Worm (Caenorhabditis elegans): ENCODE measurements around the gene clec-49.

DNA sequence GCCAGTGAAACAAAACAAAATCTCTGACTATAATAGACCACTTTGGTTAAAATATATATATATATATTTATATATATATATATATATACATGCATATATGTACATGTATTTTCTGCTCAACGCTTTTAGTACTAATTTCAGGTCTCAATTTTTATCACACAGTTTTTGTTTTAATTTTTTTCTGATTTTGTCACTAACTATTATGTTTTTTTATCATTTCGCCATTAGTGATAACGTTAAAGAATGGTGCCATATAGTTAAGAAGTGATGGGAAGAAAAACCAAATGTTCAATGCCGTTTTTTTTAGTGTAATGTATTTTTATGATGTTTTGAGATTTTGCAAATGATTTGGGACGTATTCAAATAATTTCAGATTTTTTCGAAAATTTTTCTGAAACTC lies 3.3 kb upstream of the clec-49 start:
- no peak for TF ChIP-seq pat-9 (tag; optimal IDR thresholded peaks at IDR 0.05)
- TF ChIP-seq ceh-6 (GFP tag; optimal IDR thresholded peaks at IDR 0.05), result no peak
- TF ChIP-seq npax-4 (tag; optimal IDR thresholded peaks at IDR 0.05), result no peak
- no peak for TF ChIP-seq fkh-10 (GFP tag; optimal IDR thresholded peaks at IDR 0.05)
- no peak for TF ChIP-seq nhr-11 (tag; optimal IDR thresholded peaks at IDR 0.05)
- TF ChIP-seq pqm-1 (tag; optimal IDR thresholded peaks at IDR 0.05), result no peak
- TF ChIP-seq ceh-19 (GFP tag; optimal IDR thresholded peaks at IDR 0.05), result no peak
- no peak for TF ChIP-seq nfya-1 (tag; optimal IDR thresholded peaks at IDR 0.05)
- no peak for TF ChIP-seq ceh-30 (tag; optimal IDR thresholded peaks at IDR 0.05)
- TF ChIP-seq sdc-2 (tag; optimal IDR thresholded peaks at IDR 0.05), result no peak
- no peak for TF ChIP-seq fax-1 (tag; optimal IDR thresholded peaks at IDR 0.05)

Data from whole organism, late embryonic.